Worm (Caenorhabditis elegans) whole organism, mixed stage, embryonic: ENCODE data around the gene kreg-1.

Experiments used
- bed-3 ChIP-seq: fragments of 200-800 bp; sonication (Bioruptor generic); optimal IDR thresholded peaks from 3 replicates; lab custom pipeline; 2018; ENCODE audit warnings: mild to moderate bottlenecking, missing genetic modification characterization, moderate library complexity, missing compliant biosample characterization
- blmp-1 ChIP-seq: fragments of 150-350 bp; optimal IDR thresholded peaks from 2 replicates; lab custom pipeline; 2014; ENCODE audit warnings: missing biosample characterization, missing genetic modification characterization
- ceh-39 ChIP-seq: fragments of 150-350 bp; optimal IDR thresholded peaks from 2 replicates; lab custom pipeline; 2014; ENCODE audit warnings: missing biosample characterization, missing genetic modification characterization
- ceh-43 ChIP-seq: fragments of 200-800 bp; sonication (Bioruptor generic); optimal IDR thresholded peaks from 2 replicates; lab custom pipeline; 2018; ENCODE audit warnings: mild to moderate bottlenecking, missing genetic modification characterization, moderate library complexity, missing compliant biosample characterization
- ceh-83 ChIP-seq: fragments of 200-800 bp; sonication (Bioruptor generic); optimal IDR thresholded peaks from 2 replicates; lab custom pipeline; 2018; ENCODE audit warnings: mild to moderate bottlenecking, missing genetic modification characterization, missing compliant biosample characterization
- ces-1 ChIP-seq: fragments of 150-350 bp; optimal IDR thresholded peaks from 2 replicates; lab custom pipeline; 2014; ENCODE audit warnings: missing biosample characterization, missing genetic modification reagents, missing genetic modification characterization
- cnd-1 ChIP-seq: fragments of 200-800 bp; sonication (Bioruptor generic); optimal IDR thresholded peaks from 2 replicates; lab custom pipeline; 2018; ENCODE audit warnings: mild to moderate bottlenecking, missing genetic modification characterization, missing compliant biosample characterization
- drap-1 ChIP-seq: fragments of 200-800 bp; sonication (Bioruptor generic); optimal IDR thresholded peaks from 3 replicates; lab custom pipeline; 2018; ENCODE audit warnings: mild to moderate bottlenecking, missing genetic modification characterization, missing compliant biosample characterization
- elt-1 ChIP-seq: sonication (generic microtip); optimal IDR thresholded peaks from 2 replicates; lab custom pipeline; 2017; ENCODE audit warnings: missing genetic modification characterization, mild to moderate bottlenecking, missing compliant biosample characterization, antibody characterized with exemption, moderate library complexity, borderline replicate concordance; ENCODE audit not compliant: insufficient read depth
- elt-3 ChIP-seq: fragments of 150-350 bp; optimal IDR thresholded peaks from 2 replicates; lab custom pipeline; 2014; ENCODE audit warnings: missing biosample characterization, missing genetic modification characterization
- flh-1 ChIP-seq: fragments of 200-800 bp; sonication (Bioruptor generic); optimal IDR thresholded peaks from 2 replicates; lab custom pipeline; 2018; ENCODE audit warnings: mild to moderate bottlenecking, missing genetic modification characterization, moderate library complexity, missing compliant biosample characterization
- ham-2 ChIP-seq: fragments of 200-800 bp; sonication (Bioruptor generic); optimal IDR thresholded peaks from 2 replicates; lab custom pipeline; 2018; ENCODE audit warnings: mild to moderate bottlenecking, missing genetic modification characterization, missing compliant biosample characterization
- hlh-1 ChIP-seq: fragments of 150-350 bp; optimal IDR thresholded peaks from 2 replicates; lab custom pipeline; 2014; ENCODE audit warnings: missing biosample characterization, missing genetic modification reagents, missing genetic modification characterization
- lin-13 ChIP-seq: fragments of 150-350 bp; optimal IDR thresholded peaks from 2 replicates; lab custom pipeline; 2014; ENCODE audit warnings: missing biosample characterization, missing genetic modification characterization
- lsy-2 ChIP-seq: fragments of 150-350 bp; optimal IDR thresholded peaks from 2 replicates; lab custom pipeline; 2014; ENCODE audit warnings: missing biosample characterization, missing genetic modification characterization
- mab-5 ChIP-seq: fragments of 150-350 bp; optimal IDR thresholded peaks from 2 replicates; lab custom pipeline; 2014; ENCODE audit warnings: missing biosample characterization, missing genetic modification characterization
- mep-1 ChIP-seq: fragments of 150-350 bp; optimal IDR thresholded peaks from 2 replicates; lab custom pipeline; 2017; ENCODE audit warnings: missing biosample characterization, missing genetic modification reagents, missing genetic modification characterization, inconsistent platforms
- nhr-12 ChIP-seq: fragments of 150-350 bp; optimal IDR thresholded peaks from 2 replicates; lab custom pipeline; 2014; ENCODE audit warnings: missing biosample characterization, missing genetic modification characterization
- nhr-2 ChIP-seq: fragments of 150-350 bp; optimal IDR thresholded peaks from 2 replicates; lab custom pipeline; 2014; ENCODE audit warnings: missing biosample characterization, missing genetic modification characterization
- nhr-237 ChIP-seq: fragments of 150-350 bp; optimal IDR thresholded peaks from 2 replicates; lab custom pipeline; 2014; ENCODE audit warnings: missing biosample characterization, missing genetic modification characterization
- nhr-28 ChIP-seq: fragments of 150-350 bp; optimal IDR thresholded peaks from 2 replicates; lab custom pipeline; 2014; ENCODE audit warnings: missing biosample characterization, missing genetic modification characterization
- nhr-76 ChIP-seq: sonication (generic microtip); optimal IDR thresholded peaks from 2 replicates; lab custom pipeline; 2017; ENCODE audit warnings: missing biosample characterization, missing genetic modification characterization
- pha-4 ChIP-seq: fragments of 150-350 bp; optimal IDR thresholded peaks from 2 replicates; lab custom pipeline; 2018; ENCODE audit warnings: missing biosample characterization, missing genetic modification reagents, missing genetic modification characterization
- sem-2 ChIP-seq: fragments of 200-800 bp; sonication (Bioruptor generic); optimal IDR thresholded peaks from 2 replicates; lab custom pipeline; 2018; ENCODE audit warnings: mild to moderate bottlenecking, missing genetic modification characterization, missing compliant biosample characterization
- sptf-1 ChIP-seq: sonication (generic microtip); optimal IDR thresholded peaks from 2 replicates; lab custom pipeline; 2017; ENCODE audit warnings: mild to moderate bottlenecking, missing genetic modification characterization, moderate library complexity, missing compliant biosample characterization
- tbx-8 ChIP-seq: fragments of 200-800 bp; sonication (Bioruptor generic); optimal IDR thresholded peaks from 2 replicates; lab custom pipeline; 2018; ENCODE audit warnings: mild to moderate bottlenecking, missing genetic modification characterization, moderate library complexity, missing compliant biosample characterization
- unc-120 ChIP-seq: sonication (generic microtip); optimal IDR thresholded peaks from 2 replicates; lab custom pipeline; 2017; ENCODE audit warnings: missing genetic modification characterization, missing compliant biosample characterization; ENCODE audit not compliant: poor library complexity, severe bottlenecking
- unc-39 ChIP-seq: fragments of 150-350 bp; optimal IDR thresholded peaks from 2 replicates; lab custom pipeline; 2014; ENCODE audit warnings: missing biosample characterization, missing genetic modification characterization
- unc-62 ChIP-seq: fragments of 150-350 bp; optimal IDR thresholded peaks from 2 replicates; lab custom pipeline; 2014; ENCODE audit warnings: missing biosample characterization, missing genetic modification reagents, missing genetic modification characterization
- zip-8 ChIP-seq: fragments of 150-350 bp; optimal IDR thresholded peaks from 2 replicates; lab custom pipeline; 2014; ENCODE audit warnings: missing biosample characterization, missing genetic modification characterization
- ztf-11 ChIP-seq: fragments of 150-350 bp; optimal IDR thresholded peaks from 2 replicates; lab custom pipeline; 2014; ENCODE audit warnings: missing biosample characterization, missing genetic modification characterization

kreg-1 gene

DNA sequence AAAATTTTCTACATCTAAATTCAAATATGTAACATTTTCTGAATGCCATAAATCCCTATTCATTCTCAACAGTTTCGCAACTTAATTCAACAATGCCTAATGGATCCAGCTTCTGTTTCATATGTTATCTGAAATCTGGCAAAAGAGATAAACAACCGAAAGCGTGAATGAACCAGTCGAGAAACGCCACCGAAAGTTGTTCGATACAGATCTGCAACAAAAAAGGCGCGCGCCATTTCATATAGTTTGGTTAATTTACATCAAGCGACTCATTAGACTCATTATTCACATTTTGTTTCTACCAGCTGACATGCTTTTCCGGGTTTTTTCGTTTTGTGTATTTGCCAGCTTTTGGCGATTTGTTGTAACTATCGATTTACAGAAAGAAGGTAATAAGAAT is 28.0 kb upstream of the kreg-1 start, which contains the start of gene K09E2.1:
Gene K09E2.1, plus strand, starts transcription at position 301 of the 400 bp plus-strand sequence.
- no peak for TF ChIP-seq mep-1 (tag; lab: Kevin White, UChicago)
- no peak for TF ChIP-seq blmp-1 (tag; lab: Kevin White, UChicago)
- TF ChIP-seq bed-3 (GFP tag; lab: Kevin White, UChicago) = no peak
- TF ChIP-seq cnd-1 (tag; lab: Kevin White, UChicago) = no peak
- no peak for TF ChIP-seq elt-1 (tag; lab: Kevin White, UChicago)
- no peak for TF ChIP-seq elt-3 (tag; lab: Kevin White, UChicago)
- TF ChIP-seq mab-5 = no peak
- TF ChIP-seq pha-4 (tag; lab: Kevin White, UChicago) = no peak
- TF ChIP-seq nhr-28 (tag; lab: Kevin White, UChicago) = no peak
- no peak for TF ChIP-seq nhr-2 (tag; lab: Kevin White, UChicago)
- TF ChIP-seq flh-1 (GFP tag; lab: Kevin White, UChicago) = no peak
- no peak for TF ChIP-seq nhr-76 (tag; lab: Kevin White, UChicago)
- no peak for TF ChIP-seq unc-120 (tag; lab: Kevin White, UChicago)
- TF ChIP-seq tbx-8 = no peak
- TF ChIP-seq drap-1 (GFP tag; lab: Kevin White, UChicago) = no peak
- TF ChIP-seq lsy-2 (tag; lab: Kevin White, UChicago) = no peak
- TF ChIP-seq zip-8 (tag; lab: Kevin White, UChicago) = no peak

DNA sequence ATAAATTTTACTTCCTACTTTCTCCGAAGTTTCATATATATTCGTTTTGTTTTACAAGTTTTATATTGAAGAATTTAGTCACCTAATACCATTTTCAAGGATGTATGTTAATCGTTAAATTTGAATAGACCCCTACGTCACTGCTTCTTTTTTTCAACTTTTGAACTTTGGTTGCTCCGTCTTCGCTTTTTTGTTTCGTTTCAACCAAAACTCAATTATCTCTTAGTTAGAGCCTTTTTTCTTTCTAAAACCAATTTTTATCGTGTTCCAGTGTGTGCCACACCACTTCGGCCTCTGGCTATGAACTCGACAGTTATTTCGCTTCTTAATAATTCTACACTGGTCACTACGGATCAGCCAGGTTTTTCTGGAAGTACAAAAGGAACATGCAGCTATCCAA is 12.0 kb upstream of the kreg-1 start, which contains the start of gene frpr-8:
Gene frpr-8, plus strand, starts transcription at position 301 of the 400 bp plus-strand sequence.
- no peak for TF ChIP-seq nhr-28 (tag; lab: Kevin White, UChicago)
- TF ChIP-seq elt-3 (tag; lab: Kevin White, UChicago) = no peak
- no peak for TF ChIP-seq ceh-43

DNA sequence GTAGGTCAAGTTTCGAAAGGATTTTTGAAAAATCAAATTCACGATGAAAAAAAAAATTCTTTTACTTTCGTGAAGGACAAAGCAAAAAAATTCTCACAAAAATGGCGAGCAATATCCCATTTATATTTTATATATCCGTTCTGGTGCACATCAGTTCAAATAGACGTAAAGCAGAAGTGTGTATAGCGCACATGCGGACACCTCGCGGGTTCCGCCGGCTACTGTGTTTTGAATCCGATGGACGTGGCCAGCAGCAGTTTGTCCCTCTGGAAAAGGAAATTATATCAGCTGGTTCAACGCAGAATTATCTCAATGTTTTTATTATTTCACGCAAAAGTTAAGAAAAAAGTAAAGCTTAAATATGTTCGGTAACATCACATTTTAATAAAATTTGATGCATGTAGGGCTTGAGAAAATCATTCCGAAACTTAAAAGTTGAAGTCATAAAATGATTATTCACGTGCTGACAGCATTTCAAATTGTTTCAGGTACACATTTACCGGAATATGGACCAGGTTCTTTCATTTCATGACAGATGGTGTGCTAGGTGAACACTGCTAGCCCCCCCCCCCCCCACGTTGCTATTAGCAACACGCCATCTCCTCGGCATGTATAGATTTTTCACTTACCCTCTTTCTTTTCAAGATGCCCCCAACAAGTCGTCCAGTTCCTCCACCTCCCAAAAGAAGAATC is 5.8 kb upstream of the kreg-1 start, which contains the start of gene jbts-14:
Gene jbts-14, plus strand, starts transcription at position 643 of the 693 bp plus-strand sequence.
- TF ChIP-seq blmp-1 (tag; lab: Kevin White, UChicago) (no peak), ceh-39 (tag; lab: Kevin White, UChicago) (no peak), nhr-12 (tag; lab: Kevin White, UChicago) (no peak), sem-2 (no peak), elt-1 (tag; lab: Kevin White, UChicago) (no peak), lin-13 (no peak), drap-1 (GFP tag; lab: Kevin White, UChicago) (no peak), ceh-83 (GFP tag; lab: Kevin White, UChicago) (no peak), zip-8 (tag; lab: Kevin White, UChicago) (no peak), lsy-2 (tag; lab: Kevin White, UChicago) (no peak)

DNA sequence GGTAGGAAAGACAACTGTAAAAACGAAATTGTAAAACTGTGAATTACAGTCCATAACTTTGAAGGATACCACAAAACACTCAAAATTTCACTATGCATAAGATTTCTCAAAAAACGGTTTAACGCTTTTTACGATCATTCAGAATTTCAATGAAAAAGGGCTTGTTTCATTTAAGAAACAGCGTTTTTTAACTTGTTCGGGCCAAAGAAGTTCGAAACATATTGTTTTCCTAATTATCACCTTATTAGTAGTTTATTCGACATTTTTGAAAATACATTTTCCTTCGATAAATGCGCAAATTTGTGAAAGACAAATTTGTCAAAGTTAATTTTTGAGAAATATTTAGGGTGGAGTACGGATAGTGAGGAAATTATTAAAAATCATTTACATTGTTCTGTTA is 4.7 kb upstream of the kreg-1 start:
- TF ChIP-seq mep-1 (tag; lab: Kevin White, UChicago) (no peak), ces-1 (no peak), ceh-39 (tag; lab: Kevin White, UChicago) (no peak), nhr-12 (tag; lab: Kevin White, UChicago) (no peak), nhr-237 (tag; lab: Kevin White, UChicago) (no peak), mab-5 (no peak), sem-2 (no peak), elt-1 (tag; lab: Kevin White, UChicago) (no peak), lsy-2 (tag; lab: Kevin White, UChicago) (no peak), tbx-8 (no peak), unc-39 (tag; lab: Kevin White, UChicago) (no peak), ham-2 (GFP tag; lab: Kevin White, UChicago) (no peak), cnd-1 (tag; lab: Kevin White, UChicago) (no peak), ceh-43 (no peak), lin-13 (no peak)

DNA sequence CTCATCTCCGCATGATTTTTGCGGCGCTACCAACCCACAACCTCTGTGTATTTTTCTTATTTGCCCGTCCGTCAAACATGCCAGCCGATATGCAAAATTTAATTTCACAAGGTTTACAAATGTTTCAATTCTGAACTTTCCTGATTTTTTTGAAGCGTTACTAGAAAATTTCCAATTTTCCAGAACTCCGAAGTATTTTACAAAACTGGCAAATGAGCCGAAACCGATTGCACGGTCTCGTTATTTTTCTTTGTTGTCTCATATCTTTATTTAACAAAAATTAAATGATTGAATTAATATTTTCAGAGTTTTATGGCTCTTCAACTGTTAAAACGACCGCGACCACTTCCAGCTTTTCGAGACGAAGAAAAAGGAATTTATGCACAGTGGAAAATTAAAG is 1.5 kb upstream of the kreg-1 start, which contains the start of gene F53A9.3:
Gene F53A9.3, plus strand, starts transcription at position 301 of the 400 bp plus-strand sequence.
- no peak for TF ChIP-seq pha-4 (tag; lab: Kevin White, UChicago)
- no peak for TF ChIP-seq cnd-1 (tag; lab: Kevin White, UChicago)
- no peak for TF ChIP-seq flh-1 (GFP tag; lab: Kevin White, UChicago)
- TF ChIP-seq nhr-28 (tag; lab: Kevin White, UChicago) = no peak
- no peak for TF ChIP-seq ceh-43
- TF ChIP-seq nhr-12 (tag; lab: Kevin White, UChicago) = no peak
- TF ChIP-seq mep-1 (tag; lab: Kevin White, UChicago) = no peak
- no peak for TF ChIP-seq unc-120 (tag; lab: Kevin White, UChicago)
- TF ChIP-seq sptf-1 = no peak
- TF ChIP-seq ceh-83 (GFP tag; lab: Kevin White, UChicago) = no peak
- TF ChIP-seq bed-3 (GFP tag; lab: Kevin White, UChicago) = no peak
- TF ChIP-seq nhr-76 (tag; lab: Kevin White, UChicago) = no peak
- no peak for TF ChIP-seq ztf-11 (tag; lab: Kevin White, UChicago)
- no peak for TF ChIP-seq nhr-237 (tag; lab: Kevin White, UChicago)
- TF ChIP-seq hlh-1 = no peak
- no peak for TF ChIP-seq mab-5
- no peak for TF ChIP-seq unc-62
- no peak for TF ChIP-seq tbx-8
- TF ChIP-seq elt-1 (tag; lab: Kevin White, UChicago) = no peak
- TF ChIP-seq, all 35 proteins: peak for 0
